Worm (Caenorhabditis elegans): ENCODE results near the gene srx-56.

ce11 chrV:7341942-7342341 is 32.2 kb upstream of the srx-56 start, which contains the start of the genes nhr-263 and nhr-148:
- no peak for TF ChIP-seq lsl-1 (GFP tag; optimal IDR thresholded peaks at IDR 0.05)
- TF ChIP-seq madf-3 (GFP tag; IDR thresholded peaks at IDR 0.05), result no peak
- TF ChIP-seq ccch-3 (GFP tag; optimal IDR thresholded peaks at IDR 0.05), result no peak
- TF ChIP-seq madf-10 (tag; optimal IDR thresholded peaks at IDR 0.05), result no peak
- no peak for TF ChIP-seq ztf-18 (tag; optimal IDR thresholded peaks at IDR 0.05)
- no peak for TF ChIP-seq unc-62 (GFP tag; optimal IDR thresholded peaks at IDR 0.05)
- no peak for TF ChIP-seq ama-1 (optimal IDR thresholded peaks at IDR 0.05)
- TF ChIP-seq ama-1 (GFP tag; optimal IDR thresholded peaks at IDR 0.05), result no peak
- TF ChIP-seq xnd-1 (tag; optimal IDR thresholded peaks at IDR 0.05), result no peak

Data from whole organism, young adult.